Fruit fly (Drosophila melanogaster) whole organism, prepupa: ENCODE data around the gene Hs6st.
A peak's percentile ranks its signal among the peaks of the same experiment; 100 is the strongest.

ENCODE experiments used
- CG10631 ChIP-seq: fragments of 200-800 bp; sonication (Bioruptor generic); optimal IDR thresholded peaks from 2 replicates; lab custom pipeline; 2016; ENCODE audit warnings: missing biosample characterization, missing genetic modification characterization
- CG10669 ChIP-seq: fragments of 200-800 bp; sonication (Bioruptor generic); optimal IDR thresholded peaks from 3 replicates; lab custom pipeline; 2018; ENCODE audit warnings: missing biosample characterization, mild to moderate bottlenecking, missing genetic modification characterization, moderate library complexity
- CG11294 ChIP-seq: fragments of 200-800 bp; sonication (Bioruptor generic); IDR thresholded peaks from 2 replicates; pipeline ENCODE4 v1.3.6; 2022; ENCODE audit warnings: missing biosample characterization, missing genetic modification characterization
- CG11902 ChIP-seq: fragments of 200-800 bp; sonication (Bioruptor generic); optimal IDR thresholded peaks from 3 replicates; lab custom pipeline; 2016; ENCODE audit warnings: missing biosample characterization, missing genetic modification characterization
- CG15336 ChIP-seq: fragments of 200-800 bp; sonication (Bioruptor generic); IDR thresholded peaks from 2 replicates; pipeline ENCODE4 v1.3.6; 2022; ENCODE audit warnings: missing biosample characterization, missing genetic modification characterization
- CG1621 ChIP-seq: fragments of 200-800 bp; sonication (Bioruptor generic); optimal IDR thresholded peaks from 3 replicates; lab custom pipeline; 2018; ENCODE audit warnings: missing biosample characterization, mild to moderate bottlenecking, missing genetic modification characterization
- CG16779 ChIP-seq: fragments of 200-800 bp; sonication (Bioruptor generic); optimal IDR thresholded peaks from 3 replicates; lab custom pipeline; 2017; ENCODE audit warnings: missing biosample characterization, mild to moderate bottlenecking, missing genetic modification characterization
- CG3032 ChIP-seq: fragments of 200-800 bp; optimal IDR thresholded peaks from 2 replicates; lab custom pipeline; 2019; ENCODE audit warnings: missing biosample characterization, mild to moderate bottlenecking, missing genetic modification characterization, moderate library complexity
- CG31627 ChIP-seq: fragments of 200-800 bp; sonication (Bioruptor generic); optimal IDR thresholded peaks from 3 replicates; lab custom pipeline; 2016; ENCODE audit warnings: missing biosample characterization, missing genetic modification characterization
- CG34406 ChIP-seq: fragments of 200-800 bp; sonication (Bioruptor generic); optimal IDR thresholded peaks from 3 replicates; lab custom pipeline; 2016; ENCODE audit warnings: missing biosample characterization, missing genetic modification characterization
- CG3919 ChIP-seq: fragments of 200-800 bp; sonication (Bioruptor generic); optimal IDR thresholded peaks from 3 replicates; lab custom pipeline; 2016; ENCODE audit warnings: missing biosample characterization, missing genetic modification characterization
- CG4318 ChIP-seq: fragments of 200-800 bp; sonication (Bioruptor generic); optimal IDR thresholded peaks from 3 replicates; lab custom pipeline; 2017; ENCODE audit warnings: missing biosample characterization, mild to moderate bottlenecking, missing genetic modification characterization
- CG6163 ChIP-seq: fragments of 200-800 bp; sonication (Bioruptor generic); IDR thresholded peaks from 3 replicates; pipeline ENCODE4 v1.3.6; 2022; ENCODE audit warnings: missing biosample characterization, missing genetic modification characterization
- CG6276 ChIP-seq: fragments of 200-800 bp; sonication (Bioruptor generic); optimal IDR thresholded peaks from 2 replicates; lab custom pipeline; 2017; ENCODE audit warnings: missing biosample characterization, mild to moderate bottlenecking, missing genetic modification characterization
- CG6792 ChIP-seq: fragments of 200-800 bp; sonication (Bioruptor generic); optimal IDR thresholded peaks from 3 replicates; lab custom pipeline; 2016; ENCODE audit warnings: missing biosample characterization, missing genetic modification characterization
- CG6808 ChIP-seq: fragments of 200-800 bp; sonication (Bioruptor generic); optimal IDR thresholded peaks from 3 replicates; lab custom pipeline; 2017; ENCODE audit warnings: missing biosample characterization, missing genetic modification characterization, mild to moderate bottlenecking, moderate library complexity, missing genetic modification reagents
- CG7368 ChIP-seq: fragments of 200-800 bp; sonication (Bioruptor generic); optimal IDR thresholded peaks from 3 replicates; lab custom pipeline; 2016; ENCODE audit warnings: missing biosample characterization, missing genetic modification characterization
- CG8119 ChIP-seq: fragments of 200-800 bp; sonication (Bioruptor generic); IDR thresholded peaks from 3 replicates; pipeline ENCODE4 v1.3.6; 2022; ENCODE audit warnings: missing biosample characterization, missing genetic modification characterization
- CG9139 ChIP-seq: fragments of 200-800 bp; sonication (Bioruptor generic); optimal IDR thresholded peaks from 3 replicates; lab custom pipeline; 2017; ENCODE audit warnings: missing biosample characterization, mild to moderate bottlenecking, missing genetic modification characterization
- Eip75B ChIP-seq: fragments of 200-800 bp; sonication (Bioruptor generic); optimal IDR thresholded peaks from 3 replicates; lab custom pipeline; 2016; ENCODE audit warnings: missing biosample characterization, missing genetic modification characterization
- Eip78C ChIP-seq: fragments of 200-800 bp; sonication (Bioruptor generic); peaks from one replicate; lab custom pipeline; 2016; ENCODE audit warnings: missing biosample characterization, missing genetic modification characterization
- Hr38 ChIP-seq: sonication (Bioruptor generic); optimal IDR thresholded peaks from 2 replicates; lab custom pipeline; 2016; ENCODE audit warnings: missing biosample characterization, missing genetic modification characterization
- Met ChIP-seq: fragments of 200-800 bp; sonication (Bioruptor generic); optimal IDR thresholded peaks from 3 replicates; lab custom pipeline; 2016; ENCODE audit warnings: missing biosample characterization, missing genetic modification characterization
- Sox102F ChIP-seq: fragments of 200-800 bp; sonication (Bioruptor generic); optimal IDR thresholded peaks from 2 replicates; lab custom pipeline; 2016; ENCODE audit warnings: missing biosample characterization, mild to moderate bottlenecking, missing genetic modification characterization
- Sox15 ChIP-seq: fragments of 200-800 bp; sonication (Bioruptor generic); optimal IDR thresholded peaks from 3 replicates; lab custom pipeline; 2016; ENCODE audit warnings: missing biosample characterization, missing genetic modification characterization
- cyc ChIP-seq: fragments of 200-800 bp; sonication (Bioruptor generic); optimal IDR thresholded peaks from 3 replicates; lab custom pipeline; 2016; ENCODE audit warnings: missing biosample characterization, missing genetic modification characterization
- dac ChIP-seq: fragments of 200-800 bp; sonication (Bioruptor generic); optimal IDR thresholded peaks from 2 replicates; lab custom pipeline; 2017; ENCODE audit warnings: missing biosample characterization, mild to moderate bottlenecking, missing genetic modification characterization
- eg ChIP-seq: fragments of 200-800 bp; sonication (Bioruptor generic); IDR thresholded peaks from 3 replicates; pipeline ENCODE4 v1.3.6; 2022; ENCODE audit warnings: missing biosample characterization, missing genetic modification characterization
- esn ChIP-seq: fragments of 200-800 bp; sonication (Bioruptor generic); optimal IDR thresholded peaks from 2 replicates; lab custom pipeline; 2016; ENCODE audit warnings: missing biosample characterization, mild to moderate bottlenecking, missing genetic modification characterization, moderate library complexity
- fd59A ChIP-seq: fragments of 200-800 bp; sonication (Bioruptor generic); optimal IDR thresholded peaks from 2 replicates; lab custom pipeline; 2017; ENCODE audit warnings: missing biosample characterization, mild to moderate bottlenecking, missing genetic modification characterization, missing genetic modification reagents
- fd85E ChIP-seq: fragments of 200-800 bp; sonication (Bioruptor generic); optimal IDR thresholded peaks from 3 replicates; lab custom pipeline; 2016; ENCODE audit warnings: missing biosample characterization, missing genetic modification characterization
- fkh ChIP-seq: fragments of 200-800 bp; sonication (Bioruptor generic); optimal IDR thresholded peaks from 3 replicates; lab custom pipeline; 2017; ENCODE audit warnings: missing biosample characterization, mild to moderate bottlenecking, missing genetic modification characterization, moderate library complexity
- lz ChIP-seq: fragments of 200-800 bp; sonication (Bioruptor generic); optimal IDR thresholded peaks from 3 replicates; lab custom pipeline; 2016; ENCODE audit warnings: missing biosample characterization, missing genetic modification characterization
- pdm3 ChIP-seq: fragments of 200-800 bp; sonication (Bioruptor generic); optimal IDR thresholded peaks from 3 replicates; lab custom pipeline; 2016; ENCODE audit warnings: missing biosample characterization, missing genetic modification characterization
- spab ChIP-seq: fragments of 200-800 bp; sonication (Bioruptor generic); optimal IDR thresholded peaks from 2 replicates; lab custom pipeline; 2017; ENCODE audit warnings: missing biosample characterization, mild to moderate bottlenecking, missing genetic modification characterization, missing genetic modification reagents
- ss ChIP-seq, 2 experiments: fragments of 200-800 bp; sonication (Bioruptor generic); optimal IDR thresholded peaks; 2 replicates in 1 of 2; 3 replicates in 1 of 2; lab custom pipeline; 2017 to 2018; ENCODE audit warnings: mild to moderate bottlenecking in 2 of 2, missing biosample characterization in 2 of 2, missing genetic modification characterization in 2 of 2, moderate library complexity in 1 of 2
- svp ChIP-seq: fragments of 200-800 bp; sonication (Bioruptor generic); peaks from one replicate; lab custom pipeline; 2016; ENCODE audit warnings: missing biosample characterization, missing genetic modification characterization

The Hs6st gene

dm6 chr3R:19924331-19924730 is 84.0 kb downstream of the Hs6st start (continued):
- TF ChIP-seq ss (GFP tag; optimal IDR thresholded peaks at IDR 0.05; lab: Kevin White, UChicago) (peak in 1 of 2 experiments; percentile 87), Eip78C (peak; percentile 93), pdm3 (GFP tag; lab: Kevin White, UChicago) (peak; percentile 36), cyc (GFP tag; lab: Kevin White, UChicago) (no peak), fd59A (GFP tag; lab: Kevin White, UChicago) (peak; percentile 33), CG11294 (GFP tag; lab: Robert Waterston, UW) (no peak), CG16779 (tag; lab: Kevin White, UChicago) (peak; percentile 21), fd85E (GFP tag; lab: Kevin White, UChicago) (no peak), Sox102F (GFP tag; lab: Kevin White, UChicago) (no peak), CG6163 (no peak; the same call in 1 of the 3 replicates), dac (GFP tag; lab: Kevin White, UChicago) (no peak), CG15336 (no peak), CG10669 (no peak), eg (GFP tag; lab: Robert Waterston, UW) (no peak), CG10631 (GFP tag; lab: Kevin White, UChicago) (peak; percentile 55), CG9139 (GFP tag; lab: Kevin White, UChicago) (peak; percentile 32), CG7368 (GFP tag; lab: Kevin White, UChicago) (peak; percentile 57), CG34406 (GFP tag; lab: Kevin White, UChicago) (peak; percentile 42), esn (GFP tag; lab: Kevin White, UChicago) (no peak), Sox15 (GFP tag; lab: Kevin White, UChicago) (no peak), spab (peak; percentile 51), Met (GFP tag; lab: Kevin White, UChicago) (peak; percentile 36), CG31627 (GFP tag; lab: Kevin White, UChicago) (no peak), svp (GFP tag; lab: Kevin White, UChicago) (no peak), CG1621 (no peak), fkh (GFP tag; lab: Kevin White, UChicago) (peak; percentile 79), CG3032 (tag; lab: Kevin White, UChicago) (no peak), CG11902 (GFP tag; lab: Kevin White, UChicago) (no peak)

dm6 chr3R:19918207-19918606 is 90.1 kb downstream of the Hs6st start, which contains the start of gene CG4770:
Gene CG4770, plus strand, starts transcription at chr3R:19918507.
- TF ChIP-seq ss (GFP tag; optimal IDR thresholded peaks at IDR 0.05; lab: Kevin White, UChicago): no peak
- TF ChIP-seq CG6792 (GFP tag; lab: Kevin White, UChicago): no peak
- no peak for TF ChIP-seq CG3919
- TF ChIP-seq Hr38: no peak
- no peak for TF ChIP-seq CG4318 (GFP tag; lab: Kevin White, UChicago)
- TF ChIP-seq CG8119: 0 out of 3 replicates have a peak, but pooled peaks have one; percentile 25
- no peak for TF ChIP-seq CG9139 (GFP tag; lab: Kevin White, UChicago)
- TF ChIP-seq eg (GFP tag; lab: Robert Waterston, UW): 0 out of 3 replicates have a peak, but pooled peaks have one; percentile 9
- peak; percentile 3 for TF ChIP-seq CG6276 (GFP tag; lab: Kevin White, UChicago)

- TF ChIP-seq fkh (GFP tag; lab: Kevin White, UChicago) (peak; percentile 19), CG6163 (no peak), Eip75B (no peak)
- TF ChIP-seq, all 60 proteins: peak for 1
Observed at dm6 chr3R:19917739-19918138, 90.6 kb downstream of the Hs6st start, which contains the start of gene CG4465. Gene CG4465, minus strand, starts transcription at chr3R:19917839.

dm6 chr3R:19915312-19915711 is 93.0 kb downstream of the Hs6st start, which contains the start of the genes Xport-A and Xport-B:
Gene Xport-A, minus strand, starts transcription at chr3R:19915412.
Gene Xport-B, minus strand, starts transcription at chr3R:19915412.
- TF ChIP-seq CG16779 (tag; lab: Kevin White, UChicago): no peak
- TF ChIP-seq lz (GFP tag; lab: Kevin White, UChicago): no peak
- no peak for TF ChIP-seq CG15336
- TF ChIP-seq CG6808 (GFP tag; lab: Kevin White, UChicago): no peak
- TF ChIP-seq svp (GFP tag; lab: Kevin White, UChicago): no peak
- TF ChIP-seq, all 60 proteins: peak for 0
